Fruit fly (Drosophila melanogaster) S2 (cell line): ENCODE data around the gene CG43121.

Source experiments
- CG8478 ChIP-seq: fragments of >200 bp; optimal IDR thresholded peaks from 2 replicates; lab custom pipeline; 2018
- CTCF ChIP-seq, 2 experiments: fragments of >200 bp; optimal IDR thresholded peaks; 2 replicates each; lab custom pipeline; 2018

dm6 chr3L:14637705-14638529 lies 34.3 kb downstream of the CG43121 start:
- TF ChIP-seq CG8478 (no peak), CTCF (optimal IDR thresholded peaks at IDR 0.05; lab: Kevin White, UChicago) (no peak)
